Worm (Caenorhabditis elegans) whole organism, mixed stage, embryonic: ENCODE data around the gene nep-12.

ENCODE experiments used
- ceh-39 ChIP-seq: fragments of 150-350 bp; optimal IDR thresholded peaks from 2 replicates; lab custom pipeline; 2014; ENCODE audit warnings: missing biosample characterization, missing genetic modification characterization
- ceh-43 ChIP-seq: fragments of 200-800 bp; sonication (Bioruptor generic); optimal IDR thresholded peaks from 2 replicates; lab custom pipeline; 2018; ENCODE audit warnings: mild to moderate bottlenecking, missing genetic modification characterization, moderate library complexity, missing compliant biosample characterization
- elt-3 ChIP-seq: fragments of 150-350 bp; optimal IDR thresholded peaks from 2 replicates; lab custom pipeline; 2014; ENCODE audit warnings: missing biosample characterization, missing genetic modification characterization
- hlh-1 ChIP-seq: fragments of 150-350 bp; optimal IDR thresholded peaks from 2 replicates; lab custom pipeline; 2014; ENCODE audit warnings: missing biosample characterization, missing genetic modification reagents, missing genetic modification characterization
- nhr-28 ChIP-seq: fragments of 150-350 bp; optimal IDR thresholded peaks from 2 replicates; lab custom pipeline; 2014; ENCODE audit warnings: missing biosample characterization, missing genetic modification characterization
- nhr-76 ChIP-seq: sonication (generic microtip); optimal IDR thresholded peaks from 2 replicates; lab custom pipeline; 2017; ENCODE audit warnings: missing biosample characterization, missing genetic modification characterization
- pha-4 ChIP-seq: fragments of 150-350 bp; optimal IDR thresholded peaks from 2 replicates; lab custom pipeline; 2018; ENCODE audit warnings: missing biosample characterization, missing genetic modification reagents, missing genetic modification characterization
- unc-120 ChIP-seq: sonication (generic microtip); optimal IDR thresholded peaks from 2 replicates; lab custom pipeline; 2017; ENCODE audit warnings: missing genetic modification characterization, missing compliant biosample characterization; ENCODE audit not compliant: poor library complexity, severe bottlenecking
- zip-8 ChIP-seq: fragments of 150-350 bp; optimal IDR thresholded peaks from 2 replicates; lab custom pipeline; 2014; ENCODE audit warnings: missing biosample characterization, missing genetic modification characterization
- ztf-11 ChIP-seq: fragments of 150-350 bp; optimal IDR thresholded peaks from 2 replicates; lab custom pipeline; 2014; ENCODE audit warnings: missing biosample characterization, missing genetic modification characterization

The nep-12 gene

ce11 chrII:4727769-4728168, 56.6 kb downstream of the nep-12 start, which contains the start of gene ttr-41:
TSS of gene ttr-41 (minus strand) at chrII:4727869.
- TF ChIP-seq ztf-11: no peak
- TF ChIP-seq nhr-28 (tag; lab: Kevin White, UChicago): no peak
- no peak for TF ChIP-seq pha-4 (tag; lab: Kevin White, UChicago)
- TF ChIP-seq ceh-43 (GFP tag; lab: Kevin White, UChicago): no peak
- TF ChIP-seq elt-3 (tag; lab: Kevin White, UChicago): no peak
- TF ChIP-seq nhr-76: no peak
- no peak for TF ChIP-seq hlh-1 (tag; lab: Kevin White, UChicago)
- TF ChIP-seq zip-8: no peak
- no peak for TF ChIP-seq ceh-39 (tag; lab: Kevin White, UChicago)

- TF ChIP-seq zip-8: no peak
Observed at ce11 chrII:4726750-4727384, 57.5 kb downstream of the nep-12 start.

ce11 chrII:4726120-4726519, 58.2 kb downstream of the nep-12 start, which contains the start of gene F10G7.10:
TSS of gene F10G7.10 (minus strand) at chrII:4726264.
- no peak for TF ChIP-seq unc-120
- TF ChIP-seq hlh-1 (tag; lab: Kevin White, UChicago): peak; percentile 12
- TF ChIP-seq, all 35 proteins: peak for 1
